Comparison of ENCODE assay signal across 1 fruit fly cellular context in the genomic region with DNA sequence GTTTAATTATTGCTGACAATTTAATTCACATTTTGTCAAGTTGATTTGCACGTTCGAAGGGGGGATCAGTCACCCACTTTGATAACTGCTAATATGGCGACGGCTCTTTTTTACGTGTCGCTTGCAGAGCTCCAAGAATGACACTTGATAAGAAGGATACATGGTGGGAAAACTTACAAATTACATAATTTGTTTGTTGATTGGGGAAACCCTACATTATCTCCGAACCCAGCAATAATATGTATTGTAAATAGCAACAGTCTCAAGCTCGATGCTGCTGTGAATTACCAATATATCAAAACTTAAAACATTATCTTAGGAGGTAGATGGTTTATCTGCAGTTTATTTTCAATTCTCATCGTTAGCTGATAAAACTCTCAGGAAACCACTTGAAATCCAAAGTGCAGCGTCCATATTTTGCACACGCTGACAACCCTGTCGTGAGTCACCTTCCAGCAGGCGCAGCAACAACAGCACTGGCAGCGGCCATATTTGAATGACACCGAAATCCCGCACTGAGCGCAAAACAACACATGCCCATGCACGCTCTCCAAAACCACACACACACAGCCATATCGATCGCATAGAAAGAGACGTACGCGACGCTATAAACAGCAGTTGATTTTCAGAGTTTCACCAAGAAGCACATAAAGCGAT.
TF ChIP-seq lines count a peak whose summit lies in the region.

No protein-coding gene starts in this region.

TF ChIP-seq in whole organism, embryonic, 481 proteins besides CTCF, POLR2A, EP300 and RAD21 (continued from another document and continues in another):
- TF ChIP-seq CG10979 (tag; optimal IDR thresholded peaks at IDR 0.05; lab: Kevin White, UChicago) (peak; percentile 94), CG9797 (GFP tag; optimal IDR thresholded peaks at IDR 0.05; lab: Kevin White, UChicago) (peak; percentile 53), dm (GFP tag; optimal IDR thresholded peaks at IDR 0.05; lab: Kevin White, UChicago) (peak; percentile 95), CG18476 (GFP tag; optimal IDR thresholded peaks at IDR 0.05; lab: Kevin White, UChicago) (peak; percentile 93), CG12071 (GFP tag; optimal IDR thresholded peaks at IDR 0.05; lab: Kevin White, UChicago) (peak; percentile 88), ro (GFP tag; IDR thresholded peaks at IDR 0.05; lab: Robert Waterston, UW) (peak; percentile 75), CG33557 (GFP tag; optimal IDR thresholded peaks at IDR 0.05; lab: Kevin White, UChicago) (peak; percentile 95), oc (tag; optimal IDR thresholded peaks at IDR 0.05; lab: Kevin White, UChicago) (peak; percentile 76), chn (GFP tag; optimal IDR thresholded peaks at IDR 0.05; lab: Kevin White, UChicago) (peak; percentile 96), Dref (GFP tag; IDR thresholded peaks at IDR 0.05; lab: Robert Waterston, UW) (peak; percentile 39), CG3838 (GFP tag; optimal IDR thresholded peaks at IDR 0.05; lab: Kevin White, UChicago) (peak; percentile 92), CG13624 (GFP tag; optimal IDR thresholded peaks at IDR 0.05; lab: Kevin White, UChicago) (peak; percentile 96), zf30C (GFP tag; optimal IDR thresholded peaks at IDR 0.05; lab: Kevin White, UChicago) (peak; percentile 4), run (tag; optimal IDR thresholded peaks at IDR 0.05; lab: Kevin White, UChicago) (peak; percentile 76), Fer1 (GFP tag; optimal IDR thresholded peaks at IDR 0.05; lab: Kevin White, UChicago) (peak; percentile 92), psq (GFP tag; optimal IDR thresholded peaks at IDR 0.05; lab: Kevin White, UChicago) (peak; percentile 77), Eip74EF (GFP tag; optimal IDR thresholded peaks at IDR 0.05; lab: Kevin White, UChicago) (peak in 1 of 2 experiments; percentile 92), Max (GFP tag; optimal IDR thresholded peaks at IDR 0.05; lab: Kevin White, UChicago) (peak; percentile 95), wek (GFP tag; optimal IDR thresholded peaks at IDR 0.05; lab: Kevin White, UChicago) (peak; percentile 70), CG10654 (GFP tag; optimal IDR thresholded peaks at IDR 0.05; lab: Kevin White, UChicago) (peak; percentile 95), wor (GFP tag; IDR thresholded peaks at IDR 0.05; lab: Robert Waterston, UW) (peak; percentile 89), jing (GFP tag; optimal IDR thresholded peaks at IDR 0.05; lab: Kevin White, UChicago) (peak; percentile 92), Poxn (GFP tag; IDR thresholded peaks at IDR 0.05; lab: Robert Waterston, UW) (peak; percentile 32; the same call in 1 of the 2 replicates), Nf-YA (GFP tag; IDR thresholded peaks at IDR 0.05; lab: Robert Waterston, UW) (peak; percentile 67), CG10431 (GFP tag; optimal IDR thresholded peaks at IDR 0.05; lab: Kevin White, UChicago) (peak; percentile 89), Atf6 (GFP tag; IDR thresholded peaks at IDR 0.05; lab: Robert Waterston, UW) (peak; percentile 82), Vsx1 (GFP tag; optimal IDR thresholded peaks at IDR 0.05; lab: Kevin White, UChicago) (peak; percentile 87), unc-4 (GFP tag; IDR thresholded peaks at IDR 0.05; lab: Robert Waterston, UW; ENCODE audit: partially characterized antibody) (no peak), CG6765 (GFP tag; optimal IDR thresholded peaks at IDR 0.05; lab: Kevin White, UChicago) (peak; percentile 94), CG1529 (GFP tag; optimal IDR thresholded peaks at IDR 0.05; lab: Kevin White, UChicago) (peak; percentile 96), az2 (GFP tag; optimal IDR thresholded peaks at IDR 0.05; lab: Kevin White, UChicago) (peak; percentile 97), crol (GFP tag; IDR thresholded peaks at IDR 0.05; lab: Robert Waterston, UW) (no peak; the same call in 1 of the 2 replicates), ttk (GFP tag; IDR thresholded peaks at IDR 0.05; lab: Robert Waterston, UW) (peak; percentile 88), cg (GFP tag; optimal IDR thresholded peaks at IDR 0.05; lab: Kevin White, UChicago) (peak; percentile 83), CHES-1-like (GFP tag; optimal IDR thresholded peaks at IDR 0.05; lab: Kevin White, UChicago) (peak; percentile 98), bcd (GFP tag; optimal IDR thresholded peaks at IDR 0.05; lab: Kevin White, UChicago) (peak; percentile 98), Sry-β (GFP tag; optimal IDR thresholded peaks at IDR 0.05; lab: Kevin White, UChicago) (peak; percentile 76), Dp (GFP tag; optimal IDR thresholded peaks at IDR 0.05; lab: Kevin White, UChicago) (no peak), Lim3 (GFP tag; IDR thresholded peaks at IDR 0.05; lab: Robert Waterston, UW) (peak; percentile 76), onecut (GFP tag; IDR thresholded peaks at IDR 0.05; lab: Robert Waterston, UW) (peak; percentile 85), Bteb2 (GFP tag; optimal IDR thresholded peaks at IDR 0.05; lab: Kevin White, UChicago) (peak; percentile 97), cato (GFP tag; optimal IDR thresholded peaks at IDR 0.05; lab: Kevin White, UChicago; ENCODE audit: borderline replicate concordance) (peak; percentile 96), CG6791 (GFP tag; IDR thresholded peaks at IDR 0.05; lab: Robert Waterston, UW; ENCODE audit: partially characterized antibody) (no peak), CG18011 (GFP tag; optimal IDR thresholded peaks at IDR 0.05; lab: Kevin White, UChicago) (peak; percentile 88), Ada2b (GFP tag; IDR thresholded peaks at IDR 0.05; lab: Robert Waterston, UW) (peak; percentile 86), CG7357 (GFP tag; IDR thresholded peaks at IDR 0.05; lab: Robert Waterston, UW) (peak; percentile 83), CG1024 (GFP tag; IDR thresholded peaks at IDR 0.05; lab: Robert Waterston, UW) (peak; percentile 62; the same call in 1 of the 2 replicates), Antp (GFP tag; optimal IDR thresholded peaks at IDR 0.05; lab: Kevin White, UChicago) (peak; percentile 97), CG14710 (tag; optimal IDR thresholded peaks at IDR 0.05; lab: Kevin White, UChicago) (peak; percentile 97), yki (optimal IDR thresholded peaks at IDR 0.05; lab: Kevin White, UChicago) (no peak), CG1233 (GFP tag; optimal IDR thresholded peaks at IDR 0.05; lab: Kevin White, UChicago) (peak; percentile 97), CG12659 (GFP tag; optimal IDR thresholded peaks at IDR 0.05; lab: Kevin White, UChicago) (peak; percentile 99), Rx (GFP tag; IDR thresholded peaks at IDR 0.05; lab: Robert Waterston, UW) (peak; percentile 83), CG4328 (GFP tag; optimal IDR thresholded peaks at IDR 0.05; lab: Kevin White, UChicago) (peak; percentile 98), CG17186 (GFP tag; optimal IDR thresholded peaks at IDR 0.05; lab: Kevin White, UChicago) (peak; percentile 88), Stat92E (GFP tag; optimal IDR thresholded peaks at IDR 0.05; lab: Kevin White, UChicago) (peak in 2 of 3 experiments; percentile 36 to 80), HHEX (GFP tag; optimal IDR thresholded peaks at IDR 0.05; lab: Kevin White, UChicago) (peak; percentile 95), org-1 (GFP tag; optimal IDR thresholded peaks at IDR 0.05; lab: Kevin White, UChicago) (peak; percentile 98), fru (optimal IDR thresholded peaks at IDR 0.05; lab: Kevin White, UChicago) (no peak), CG13775 (GFP tag; optimal IDR thresholded peaks at IDR 0.05; lab: Kevin White, UChicago) (peak; percentile 99), mld (GFP tag; IDR thresholded peaks at IDR 0.05; lab: Robert Waterston, UW; ENCODE audit: partially characterized antibody) (no peak), CG11398 (GFP tag; optimal IDR thresholded peaks at IDR 0.05; lab: Kevin White, UChicago) (peak; percentile 97), CG4360 (GFP tag; IDR thresholded peaks at IDR 0.05; lab: Robert Waterston, UW) (peak; percentile 93), Meics (GFP tag; optimal IDR thresholded peaks at IDR 0.05; lab: Kevin White, UChicago) (peak; percentile 98), sqz (GFP tag; optimal IDR thresholded peaks at IDR 0.05; lab: Kevin White, UChicago) (peak; percentile 94), Hey (tag; optimal IDR thresholded peaks at IDR 0.05; lab: Kevin White, UChicago) (peak; percentile 81), kay (GFP tag; optimal IDR thresholded peaks at IDR 0.05; lab: Kevin White, UChicago) (peak; percentile 99), bab2 (GFP tag; optimal IDR thresholded peaks at IDR 0.05; lab: Kevin White, UChicago) (peak; percentile 98), lmd (GFP tag; IDR thresholded peaks at IDR 0.05; lab: Robert Waterston, UW) (peak; percentile 95), sna (GFP tag; IDR thresholded peaks at IDR 0.05; lab: Robert Waterston, UW; ENCODE audit: partially characterized antibody) (no peak), bowl (GFP tag; IDR thresholded peaks at IDR 0.05; lab: Robert Waterston, UW) (peak; percentile 80), Hr78 (GFP tag; optimal IDR thresholded peaks at IDR 0.05; lab: Kevin White, UChicago) (peak in 1 of 2 experiments; percentile 92), CG8944 (GFP tag; optimal IDR thresholded peaks at IDR 0.05; lab: Kevin White, UChicago) (peak; percentile 97), CG3163 (GFP tag; optimal IDR thresholded peaks at IDR 0.05; lab: Kevin White, UChicago) (no peak), CG11247 (GFP tag; IDR thresholded peaks at IDR 0.05; lab: Robert Waterston, UW) (peak; percentile 83), slou (GFP tag; optimal IDR thresholded peaks at IDR 0.05; lab: Kevin White, UChicago) (peak; percentile 90), stwl (tag; optimal IDR thresholded peaks at IDR 0.05; lab: Kevin White, UChicago) (peak; percentile 33), CG16813 (GFP tag; IDR thresholded peaks at IDR 0.05; lab: Robert Waterston, UW; ENCODE audit: partially characterized antibody) (0 out of 3 replicates have a peak, but pooled peaks have one; percentile 13), btn (GFP tag; optimal IDR thresholded peaks at IDR 0.05; lab: Kevin White, UChicago) (peak; percentile 93), CG7556 (GFP tag; optimal IDR thresholded peaks at IDR 0.05; lab: Kevin White, UChicago) (peak; percentile 99), gsb (GFP tag; IDR thresholded peaks at IDR 0.05; lab: Robert Waterston, UW) (peak; percentile 72), Dll (GFP tag; IDR thresholded peaks at IDR 0.05; lab: Robert Waterston, UW; ENCODE audit: partially characterized antibody) (no peak), CG7786 (GFP tag; optimal IDR thresholded peaks at IDR 0.05; lab: Kevin White, UChicago) (peak; percentile 98), CG7271 (tag; optimal IDR thresholded peaks at IDR 0.05; lab: Kevin White, UChicago) (peak; percentile 17), sug (tag; optimal IDR thresholded peaks at IDR 0.05; lab: Kevin White, UChicago) (peak; percentile 94), Xrp1 (GFP tag; IDR thresholded peaks at IDR 0.05; lab: Robert Waterston, UW) (peak; percentile 90), H15 (GFP tag; IDR thresholded peaks at IDR 0.05; lab: Robert Waterston, UW) (peak; percentile 84), CG30020 (tag; optimal IDR thresholded peaks at IDR 0.05; lab: Kevin White, UChicago) (peak; percentile 82), CG12942 (GFP tag; optimal IDR thresholded peaks at IDR 0.05; lab: Kevin White, UChicago) (peak; percentile 94), CG4854 (GFP tag; optimal IDR thresholded peaks at IDR 0.05; lab: Kevin White, UChicago) (peak; percentile 90), croc (GFP tag; conservative IDR thresholded peaks at IDR 0.05; lab: Robert Waterston, UW) (peak; percentile 91), NC2α (GFP tag; optimal IDR thresholded peaks at IDR 0.05; lab: Kevin White, UChicago) (peak; percentile 97), Ptx1 (GFP tag; IDR thresholded peaks at IDR 0.05; lab: Robert Waterston, UW) (peak; percentile 91), hth (optimal IDR thresholded peaks at IDR 0.05; lab: Kevin White, UChicago) (no peak), CG12155 (GFP tag; optimal IDR thresholded peaks at IDR 0.05; lab: Kevin White, UChicago) (peak; percentile 92), CG17361 (GFP tag; IDR thresholded peaks at IDR 0.05; lab: Robert Waterston, UW) (peak; percentile 100), lov (optimal IDR thresholded peaks at IDR 0.05; lab: Kevin White, UChicago) (no peak), lov (GFP tag; IDR thresholded peaks at IDR 0.05; lab: Robert Waterston, UW) (peak; percentile 86), mirr (GFP tag; optimal IDR thresholded peaks at IDR 0.05; lab: Kevin White, UChicago) (peak; percentile 82), CG10543 (GFP tag; optimal IDR thresholded peaks at IDR 0.05; lab: Kevin White, UChicago) (peak; percentile 98), sisA (GFP tag; IDR thresholded peaks at IDR 0.05; lab: Robert Waterston, UW) (peak; percentile 86), ERR (GFP tag; optimal IDR thresholded peaks at IDR 0.05; lab: Kevin White, UChicago) (peak; percentile 90), CG31441 (GFP tag; IDR thresholded peaks at IDR 0.05; lab: Robert Waterston, UW) (peak; percentile 96), Dad (GFP tag; optimal IDR thresholded peaks at IDR 0.05; lab: Kevin White, UChicago) (peak; percentile 96), B-H1 (GFP tag; IDR thresholded peaks at IDR 0.05; lab: Robert Waterston, UW) (peak; percentile 84), tup (GFP tag; optimal IDR thresholded peaks at IDR 0.05; lab: Kevin White, UChicago) (peak; percentile 89), phol (tag; optimal IDR thresholded peaks at IDR 0.05; lab: Kevin White, UChicago) (peak; percentile 92), D (optimal IDR thresholded peaks at IDR 0.05; lab: Kevin White, UChicago) (no peak), D (GFP tag; optimal IDR thresholded peaks at IDR 0.05; lab: Kevin White, UChicago) (peak; percentile 97), NfI (GFP tag; optimal IDR thresholded peaks at IDR 0.05; lab: Kevin White, UChicago) (peak; percentile 95), schlank (tag; optimal IDR thresholded peaks at IDR 0.05; lab: Kevin White, UChicago) (peak; percentile 88), klu (GFP tag; IDR thresholded peaks at IDR 0.05; lab: Robert Waterston, UW) (peak; percentile 90), YL-1 (GFP tag; optimal IDR thresholded peaks at IDR 0.05; lab: Kevin White, UChicago) (peak; percentile 83), CG15011 (GFP tag; optimal IDR thresholded peaks at IDR 0.05; lab: Kevin White, UChicago) (peak; percentile 97), Dip3 (GFP tag; optimal IDR thresholded peaks at IDR 0.05; lab: Kevin White, UChicago) (peak; percentile 95), nau (GFP tag; optimal IDR thresholded peaks at IDR 0.05; lab: Kevin White, UChicago) (peak; percentile 96), Sry-δ (GFP tag; optimal IDR thresholded peaks at IDR 0.05; lab: Kevin White, UChicago) (peak; percentile 70), exex (tag; optimal IDR thresholded peaks at IDR 0.05; lab: Kevin White, UChicago) (peak; percentile 70), NC2β (GFP tag; optimal IDR thresholded peaks at IDR 0.05; lab: Kevin White, UChicago) (peak; percentile 93), trem (tag; optimal IDR thresholded peaks at IDR 0.05; lab: Kevin White, UChicago) (peak; percentile 78), sim (GFP tag; IDR thresholded peaks at IDR 0.05; lab: Robert Waterston, UW) (peak; percentile 75), Ets97D (GFP tag; optimal IDR thresholded peaks at IDR 0.05; lab: Kevin White, UChicago) (peak; percentile 83)
